Worm (Caenorhabditis elegans) whole organism, early embryonic: ENCODE data around the gene pqn-18.

Experiments used
- B0310.2 ChIP-seq: sonication (generic microtip); optimal IDR thresholded peaks from 2 replicates; lab custom pipeline; 2016; ENCODE audit warnings: mild to moderate bottlenecking, missing genetic modification characterization, missing compliant biosample characterization
- F13C5.2 ChIP-seq: sonication (generic microtip); optimal IDR thresholded peaks from 2 replicates; lab custom pipeline; 2017; ENCODE audit warnings: mild to moderate bottlenecking, missing genetic modification characterization, inconsistent platforms, missing compliant biosample characterization
- aly-1 ChIP-seq: sonication (generic microtip); optimal IDR thresholded peaks from 2 replicates; lab custom pipeline; 2016; ENCODE audit warnings: missing genetic modification characterization, missing compliant biosample characterization
- ama-1 ChIP-seq: fragments of 150-350 bp; optimal IDR thresholded peaks from 2 replicates; lab custom pipeline; 2014
- ceh-13 ChIP-seq: fragments of 200-800 bp; sonication (Bioruptor generic); optimal IDR thresholded peaks from 2 replicates; lab custom pipeline; 2018; ENCODE audit warnings: mild to moderate bottlenecking, missing genetic modification characterization, missing compliant biosample characterization
- ceh-36 ChIP-seq: sonication (generic microtip); optimal IDR thresholded peaks from 2 replicates; lab custom pipeline; 2016; ENCODE audit warnings: missing genetic modification characterization, inconsistent platforms, missing compliant biosample characterization
- ets-7 ChIP-seq: sonication (generic microtip); optimal IDR thresholded peaks from 2 replicates; lab custom pipeline; 2016; ENCODE audit warnings: missing genotype, missing genetic modification characterization, missing compliant biosample characterization
- flt-1 ChIP-seq: fragments of 200-800 bp; sonication (Bioruptor generic); IDR thresholded peaks from 2 replicates; pipeline ENCODE4 v1.3.6; 2022; ENCODE audit warnings: missing genetic modification characterization, missing compliant biosample characterization
- hmbx-1 ChIP-seq: sonication (generic microtip); optimal IDR thresholded peaks from 2 replicates; lab custom pipeline; 2016; ENCODE audit warnings: mild to moderate bottlenecking, missing genetic modification characterization, missing compliant biosample characterization
- hmg-4 ChIP-seq: fragments of 200-800 bp; sonication (Bioruptor generic); optimal IDR thresholded peaks from 2 replicates; lab custom pipeline; 2018; ENCODE audit warnings: mild to moderate bottlenecking, missing genetic modification characterization, missing compliant biosample characterization
- hnd-1 ChIP-seq: sonication (generic microtip); optimal IDR thresholded peaks from 2 replicates; lab custom pipeline; 2016; ENCODE audit warnings: missing genetic modification characterization, missing compliant biosample characterization
- pes-1 ChIP-seq: fragments of 200-800 bp; sonication (Bioruptor generic); IDR thresholded peaks from 2 replicates; pipeline ENCODE4 v1.3.6; 2022; ENCODE audit warnings: missing genetic modification reagents, missing genetic modification characterization, missing compliant biosample characterization
- scrt-1 ChIP-seq: fragments of 200-800 bp; sonication (Bioruptor generic); IDR thresholded peaks from 2 replicates; pipeline ENCODE4 v1.3.6; 2022; ENCODE audit warnings: missing genetic modification characterization, missing compliant biosample characterization
- sea-1 ChIP-seq: fragments of 200-800 bp; sonication (Bioruptor generic); conservative IDR thresholded peaks from 2 replicates; pipeline ENCODE4 v1.3.6; 2022; ENCODE audit warnings: missing genetic modification characterization, missing compliant biosample characterization
- tbx-11 ChIP-seq: fragments of 200-800 bp; sonication (Bioruptor generic); IDR thresholded peaks from 2 replicates; pipeline ENCODE4 v1.3.6; 2022; ENCODE audit warnings: missing genetic modification characterization, missing compliant biosample characterization
- tbx-37 ChIP-seq: fragments of 200-800 bp; sonication (Bioruptor generic); conservative IDR thresholded peaks from 2 replicates; pipeline ENCODE4 v1.3.6; 2022; ENCODE audit warnings: missing genetic modification reagents, missing genetic modification characterization, missing compliant biosample characterization
- tra-4 ChIP-seq: sonication (generic microtip); optimal IDR thresholded peaks from 2 replicates; lab custom pipeline; 2017; ENCODE audit warnings: missing genetic modification characterization, missing compliant biosample characterization

pqn-18 gene

DNA sequence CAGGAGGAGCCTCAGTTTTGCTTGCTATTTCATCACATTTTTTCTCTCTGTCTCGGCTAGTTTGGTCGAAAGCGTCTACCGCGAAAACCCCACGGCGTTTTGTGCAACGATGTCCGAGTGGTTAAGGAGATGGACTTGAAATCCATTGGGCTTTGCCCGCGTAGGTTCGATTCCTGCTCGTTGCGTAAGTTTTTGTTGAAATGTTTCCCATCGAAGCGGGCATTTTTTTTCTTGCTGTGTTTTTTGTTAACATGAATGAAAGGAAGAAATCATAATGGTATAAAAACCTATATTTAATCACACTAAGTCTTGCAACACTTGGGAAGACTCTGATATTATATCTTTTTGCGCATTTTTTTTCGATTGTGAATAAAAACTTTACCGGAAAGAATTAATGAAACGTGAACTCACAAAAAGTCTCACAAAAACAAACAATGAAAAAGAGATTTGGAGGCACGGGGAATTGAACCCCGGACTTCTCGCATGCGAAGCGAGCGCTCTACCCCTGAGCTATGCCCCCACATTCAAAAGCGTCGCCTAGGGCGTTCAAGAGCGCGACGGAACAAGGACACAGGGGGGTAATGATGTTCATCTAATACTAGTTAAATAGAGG is 17.7 kb upstream of the pqn-18 start:
- TF ChIP-seq sea-1 (GFP tag; lab: Robert Waterston, UW) (peak; percentile 82), tra-4 (tag; lab: Kevin White, UChicago) (peak; percentile 79), F13C5.2 (peak; percentile 89), hmbx-1 (peak; percentile 76), scrt-1 (GFP tag; lab: Robert Waterston, UW) (peak; percentile 91), ama-1 (lab: Kevin White, UChicago) (no peak), ceh-36 (tag; lab: Kevin White, UChicago) (peak; percentile 90), aly-1 (peak; percentile 83), tbx-37 (peak; percentile 84), B0310.2 (tag; lab: Kevin White, UChicago) (peak; percentile 67), flt-1 (GFP tag; lab: Robert Waterston, UW) (peak; percentile 90), ets-7 (tag; lab: Kevin White, UChicago) (peak; percentile 66), hmg-4 (GFP tag; lab: Kevin White, UChicago) (no peak), tbx-11 (GFP tag; lab: Robert Waterston, UW) (peak; percentile 80), pes-1 (peak; percentile 88), hnd-1 (tag; lab: Kevin White, UChicago) (peak; percentile 77), ceh-13 (GFP tag; lab: Kevin White, UChicago) (peak; percentile 70)

DNA sequence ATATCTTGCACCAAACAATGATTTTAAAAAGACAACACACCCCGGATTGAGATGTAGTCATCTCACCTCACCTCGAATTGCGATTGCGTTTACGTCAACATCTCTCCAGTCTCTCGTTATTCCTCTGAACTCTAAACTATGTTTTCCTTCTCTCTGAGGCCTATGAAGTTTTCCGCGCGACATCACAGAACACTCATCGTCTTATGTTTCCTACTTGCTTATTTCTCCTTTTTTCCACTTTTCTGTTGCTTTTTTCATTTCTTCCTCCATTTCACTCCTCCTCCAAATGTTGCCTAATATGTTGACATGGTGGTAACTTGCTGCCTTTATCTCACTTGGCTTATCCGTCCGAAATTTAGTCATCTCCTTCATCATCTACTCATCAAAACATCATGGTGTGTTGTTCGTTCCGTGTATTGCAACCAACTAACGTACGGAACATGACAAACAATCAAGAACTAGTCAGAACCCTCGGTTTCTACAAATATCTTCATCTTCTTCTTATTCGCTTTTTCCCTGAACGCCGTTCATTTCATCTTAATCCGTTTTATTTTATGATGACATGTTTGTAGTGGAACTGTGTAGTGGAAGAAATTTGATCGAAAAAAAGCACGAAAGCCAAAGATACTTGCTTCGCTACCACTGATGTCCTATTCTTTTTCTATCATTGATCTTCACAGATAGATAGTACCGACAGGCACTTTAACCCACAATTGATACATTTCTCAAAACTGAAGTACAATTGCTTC is 8.3 kb upstream of the pqn-18 start:
- TF ChIP-seq tbx-37 (no peak), sea-1 (GFP tag; lab: Robert Waterston, UW) (no peak), flt-1 (GFP tag; lab: Robert Waterston, UW) (no peak), B0310.2 (tag; lab: Kevin White, UChicago) (no peak), scrt-1 (GFP tag; lab: Robert Waterston, UW) (no peak), ceh-13 (GFP tag; lab: Kevin White, UChicago) (no peak), aly-1 (no peak), ceh-36 (tag; lab: Kevin White, UChicago) (no peak), pes-1 (no peak), tbx-11 (GFP tag; lab: Robert Waterston, UW) (no peak), F13C5.2 (no peak), hnd-1 (tag; lab: Kevin White, UChicago) (no peak), hmbx-1 (no peak), ama-1 (lab: Kevin White, UChicago) (no peak), hmg-4 (GFP tag; lab: Kevin White, UChicago) (no peak), tra-4 (tag; lab: Kevin White, UChicago) (no peak), ets-7 (tag; lab: Kevin White, UChicago) (no peak)

DNA sequence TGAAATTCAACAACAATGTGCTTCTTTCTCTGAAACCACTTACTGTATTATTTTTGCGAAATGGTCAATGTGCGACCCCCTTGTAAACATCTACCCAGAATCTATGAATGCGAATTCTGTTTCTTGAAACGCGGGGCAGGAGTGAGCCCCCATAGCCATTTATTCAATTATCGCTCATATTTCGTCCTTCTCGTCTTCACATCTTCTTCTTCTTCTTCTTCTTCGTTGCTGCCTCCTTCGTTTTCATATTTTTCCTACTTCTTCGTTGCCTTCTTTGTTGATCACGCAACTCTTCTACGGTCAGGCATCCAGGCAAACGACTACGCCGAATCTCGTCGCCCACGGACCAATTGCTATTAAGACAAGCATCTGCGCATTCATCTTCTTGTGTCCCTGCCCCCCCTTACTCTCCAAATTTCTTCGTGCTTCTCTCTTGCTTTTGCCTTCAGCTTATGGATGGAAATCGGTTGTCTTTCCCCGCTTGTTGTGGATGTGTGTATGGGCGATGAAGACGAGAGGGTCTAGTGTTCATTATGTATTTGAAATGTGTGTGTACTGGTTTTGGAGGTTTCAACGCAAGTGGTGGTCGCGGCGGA is 5.5 kb upstream of the pqn-18 start:
- TF ChIP-seq hmg-4 (GFP tag; lab: Kevin White, UChicago) (peak; percentile 44), sea-1 (GFP tag; lab: Robert Waterston, UW) (no peak), ceh-13 (GFP tag; lab: Kevin White, UChicago) (no peak), ama-1 (lab: Kevin White, UChicago) (no peak), ceh-36 (tag; lab: Kevin White, UChicago) (no peak), hnd-1 (tag; lab: Kevin White, UChicago) (no peak)

DNA sequence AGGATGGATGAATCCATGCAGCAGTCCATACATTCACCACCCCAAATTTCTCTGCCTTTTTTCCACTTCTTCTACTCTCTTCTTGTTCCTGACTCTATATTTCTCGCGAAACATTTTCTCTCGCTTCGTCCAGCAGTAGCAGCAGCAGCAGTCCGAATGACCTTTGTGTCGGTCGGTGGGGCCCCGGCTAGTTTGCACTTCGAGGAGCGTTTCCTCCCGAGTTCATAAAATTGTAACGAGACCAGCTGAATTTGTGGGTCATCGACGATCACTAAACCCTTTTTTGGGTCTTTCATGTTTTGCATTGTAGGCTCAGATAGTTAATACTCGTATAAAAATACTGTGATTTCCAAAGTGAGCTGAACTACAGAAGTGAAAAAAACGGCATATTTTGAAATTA is 3.8 kb upstream of the pqn-18 start:
- TF ChIP-seq flt-1 (GFP tag; lab: Robert Waterston, UW), result no peak
- no peak for TF ChIP-seq ets-7 (tag; lab: Kevin White, UChicago)
- TF ChIP-seq F13C5.2, result peak; percentile 1

DNA sequence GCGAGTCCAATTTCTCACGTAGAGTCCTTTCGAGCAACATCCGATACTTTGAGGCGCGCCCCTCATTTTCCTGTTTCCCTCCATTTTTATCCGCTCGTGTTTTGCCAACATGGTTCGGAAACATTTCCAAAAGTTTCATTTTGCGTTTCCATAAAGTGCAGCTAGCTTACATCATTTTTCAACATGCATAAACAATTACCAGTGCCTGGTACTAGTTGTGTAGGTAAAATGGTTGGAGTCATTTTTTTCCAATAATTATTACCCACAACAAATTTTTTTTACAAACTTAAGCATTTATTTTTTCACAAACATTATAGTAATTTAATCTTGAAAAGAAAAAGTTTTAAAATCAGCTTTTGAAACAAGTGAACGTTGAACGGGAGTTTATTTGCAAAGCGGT is 1.1 kb downstream of the pqn-18 start:
- TF ChIP-seq tbx-11 (GFP tag; lab: Robert Waterston, UW) (no peak), flt-1 (GFP tag; lab: Robert Waterston, UW) (no peak), ceh-13 (GFP tag; lab: Kevin White, UChicago) (no peak), B0310.2 (tag; lab: Kevin White, UChicago) (no peak), scrt-1 (GFP tag; lab: Robert Waterston, UW) (no peak), F13C5.2 (no peak), tra-4 (tag; lab: Kevin White, UChicago) (no peak), ama-1 (lab: Kevin White, UChicago) (no peak), tbx-37 (no peak)

DNA sequence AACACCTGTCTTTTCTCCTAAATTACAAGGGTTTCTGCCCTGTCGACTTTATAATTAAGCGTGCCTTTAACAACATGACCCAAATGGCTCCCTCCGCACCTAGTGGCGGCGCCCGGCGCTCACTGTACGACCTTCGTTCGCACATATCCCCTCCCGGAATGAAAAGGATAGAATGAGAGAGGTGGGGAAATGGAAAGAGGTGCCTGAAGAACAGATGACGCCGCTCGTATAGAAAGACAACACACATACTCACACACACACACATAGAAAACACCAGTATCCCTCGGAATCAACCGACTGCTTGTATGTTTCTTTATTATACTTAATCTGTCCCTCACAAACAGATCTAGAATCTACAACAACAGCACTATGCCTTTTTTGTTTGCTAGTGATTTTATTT is 2.3 kb downstream of the pqn-18 start:
- TF ChIP-seq tra-4 (tag; lab: Kevin White, UChicago), result no peak
- no peak for TF ChIP-seq tbx-37

DNA sequence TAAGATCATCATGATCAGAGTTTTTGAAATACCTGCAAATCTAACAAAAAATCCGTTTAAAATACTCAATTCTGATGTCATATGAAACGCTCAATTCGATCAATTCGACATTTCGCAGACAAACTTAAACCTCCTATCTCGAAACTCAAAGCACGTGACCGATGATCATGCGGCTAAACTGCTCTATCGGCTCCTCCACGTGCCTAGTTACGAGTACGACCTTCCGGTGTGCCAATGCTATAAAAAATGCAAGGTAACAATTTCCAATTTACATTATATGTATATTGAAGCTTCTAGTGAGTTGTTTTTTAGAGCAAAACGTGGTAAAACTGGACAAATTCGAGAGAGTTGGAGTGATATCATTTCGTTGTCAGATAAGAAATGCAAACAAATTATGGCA is 3.6 kb downstream of the pqn-18 start:
- TF ChIP-seq scrt-1 (GFP tag; lab: Robert Waterston, UW) (no peak), ceh-36 (tag; lab: Kevin White, UChicago) (no peak), ets-7 (tag; lab: Kevin White, UChicago) (no peak), hmbx-1 (no peak), tra-4 (tag; lab: Kevin White, UChicago) (no peak), ama-1 (lab: Kevin White, UChicago) (no peak), hmg-4 (GFP tag; lab: Kevin White, UChicago) (no peak), ceh-13 (GFP tag; lab: Kevin White, UChicago) (no peak), flt-1 (GFP tag; lab: Robert Waterston, UW) (no peak), sea-1 (GFP tag; lab: Robert Waterston, UW) (no peak), tbx-37 (no peak), pes-1 (no peak), B0310.2 (tag; lab: Kevin White, UChicago) (no peak), tbx-11 (GFP tag; lab: Robert Waterston, UW) (no peak), hnd-1 (tag; lab: Kevin White, UChicago) (no peak), F13C5.2 (no peak)
